Fruit fly (Drosophila melanogaster): Measurements from ENCODE around the gene CG14441.

The CG14441 gene

dm6 chrX:6661392-6661837 is 37.9 kb upstream of the CG14441 start, which contains the start of the genes CG3224 and Ctr1A (continued):
- TF ChIP-seq CG16779 (GFP tag; IDR thresholded peaks at IDR 0.05) (no peak), CG3281 (GFP tag; optimal IDR thresholded peaks at IDR 0.05) (no peak), klu (GFP tag; IDR thresholded peaks at IDR 0.05) (no peak), CG12155 (GFP tag; optimal IDR thresholded peaks at IDR 0.05) (no peak), pzg (GFP tag; optimal IDR thresholded peaks at IDR 0.05) (peak; percentile 59), CG17359 (tag; optimal IDR thresholded peaks at IDR 0.05) (no peak), CG1603 (tag; optimal IDR thresholded peaks at IDR 0.05) (peak; percentile 31), Sry-δ (GFP tag; optimal IDR thresholded peaks at IDR 0.05) (peak; percentile 80), Tbp (GFP tag; optimal IDR thresholded peaks at IDR 0.05) (no peak), CG11085 (GFP tag; IDR thresholded peaks at IDR 0.05) (no peak), gem (tag; optimal IDR thresholded peaks at IDR 0.05) (peak; percentile 5), kah (GFP tag; optimal IDR thresholded peaks at IDR 0.05) (no peak), CG4328 (GFP tag; optimal IDR thresholded peaks at IDR 0.05) (no peak), gfzf (GFP tag; optimal IDR thresholded peaks at IDR 0.05) (peak; percentile 80), pita (GFP tag; optimal IDR thresholded peaks at IDR 0.05) (no peak), BEAF-32 (GFP tag; optimal IDR thresholded peaks at IDR 0.05) (peak; percentile 57), Jarid2 (GFP tag; optimal IDR thresholded peaks at IDR 0.05) (peak; percentile 13)

- peak; percentile 43; the same call in 1 of the 2 replicates for TF ChIP-seq CG14441 (GFP tag; IDR thresholded peaks at IDR 0.05)
- TF ChIP-seq gem (tag; optimal IDR thresholded peaks at IDR 0.05), result no peak
- peak in 1 of 2 experiments; percentile 51 for TF ChIP-seq Pdp1 (GFP tag; optimal IDR thresholded peaks at IDR 0.05)
- TF ChIP-seq cg (GFP tag; optimal IDR thresholded peaks at IDR 0.05), result peak; percentile 45
- peak; percentile 5 for TF ChIP-seq CG17359 (tag; optimal IDR thresholded peaks at IDR 0.05)
- TF ChIP-seq Nf-YA (GFP tag; IDR thresholded peaks at IDR 0.05), result 0 out of 2 replicates have a peak, but pooled peaks have one; percentile 11
- TF ChIP-seq HLH4C (GFP tag; IDR thresholded peaks at IDR 0.05; ENCODE audit: partially characterized antibody), result no peak
- TF ChIP-seq H15 (GFP tag; IDR thresholded peaks at IDR 0.05), result 0 out of 3 replicates have a peak, but pooled peaks have one; percentile 8
- no peak for TF ChIP-seq CG15269 (tag; optimal IDR thresholded peaks at IDR 0.05)
- TF ChIP-seq sens (GFP tag), result peak; percentile 73
- peak; percentile 17 for TF ChIP-seq CG12769 (tag; optimal IDR thresholded peaks at IDR 0.05)
- no peak for TF ChIP-seq fd102C (GFP tag; optimal IDR thresholded peaks at IDR 0.05)
- peak; percentile 16; the same call in 1 of the 3 replicates for TF ChIP-seq dysf (GFP tag; IDR thresholded peaks at IDR 0.05)
- TF ChIP-seq chinmo (GFP tag; IDR thresholded peaks at IDR 0.05; ENCODE audit: partially characterized antibody), result 0 out of 4 replicates have a peak, but pooled peaks have one; percentile 2
- 0 out of 3 replicates have a peak, but pooled peaks have one; percentile 9 for TF ChIP-seq CG34422 (GFP tag; IDR thresholded peaks at IDR 0.05)
- TF ChIP-seq nom (GFP tag; optimal IDR thresholded peaks at IDR 0.05), result peak; percentile 3
These were observed 37.4 kb upstream of the CG14441 start for dm6 chrX:6661880-6662279.

dm6 chrX:6662378-6662777 is 36.9 kb upstream of the CG14441 start:
- TF ChIP-seq Pdp1 (GFP tag; optimal IDR thresholded peaks at IDR 0.05), result peak in 1 of 2 experiments; percentile 92
- TF ChIP-seq eve (GFP tag; optimal IDR thresholded peaks at IDR 0.05), result peak in 1 of 2 experiments; percentile 29
- no peak for TF ChIP-seq Dbx (GFP tag; IDR thresholded peaks at IDR 0.05)
- peak; percentile 10 for TF ChIP-seq mirr (GFP tag; optimal IDR thresholded peaks at IDR 0.05)
- no peak for TF ChIP-seq CG2678 (tag; optimal IDR thresholded peaks at IDR 0.05)
- peak; percentile 56 for TF ChIP-seq cg (GFP tag; optimal IDR thresholded peaks at IDR 0.05)
- TF ChIP-seq sug (tag; optimal IDR thresholded peaks at IDR 0.05), result peak; percentile 54
- TF ChIP-seq grn (GFP tag; optimal IDR thresholded peaks at IDR 0.05), result peak; percentile 87
- peak; percentile 89 for TF ChIP-seq exex (tag; optimal IDR thresholded peaks at IDR 0.05)
- no peak for TF ChIP-seq trh (GFP tag; optimal IDR thresholded peaks at IDR 0.05)
- peak in 1 of 2 experiments; percentile 24 for TF ChIP-seq Trl (optimal IDR thresholded peaks at IDR 0.05)
- TF ChIP-seq Trl (GFP tag; optimal IDR thresholded peaks at IDR 0.05), result no peak
- TF ChIP-seq sd (tag; optimal IDR thresholded peaks at IDR 0.05), result peak; percentile 4

Measured in whole organism, embryonic.